Fruit fly (Drosophila melanogaster): ENCODE data around the gene Chrac-14.

dm6 chr2L:8477971-8478370 lies 40.8 kb downstream of the Chrac-14 start:
- no peak for TF ChIP-seq OdsH (GFP tag; optimal IDR thresholded peaks at IDR 0.05)
- no peak for TF ChIP-seq Sp1 (GFP tag; optimal IDR thresholded peaks at IDR 0.05)
- TF ChIP-seq Myc (optimal IDR thresholded peaks at IDR 0.05) = peak; percentile 74
- no peak for TF ChIP-seq Dfd (GFP tag; optimal IDR thresholded peaks at IDR 0.05)
- TF ChIP-seq sage (GFP tag; optimal IDR thresholded peaks at IDR 0.05) = no peak
- no peak for TF ChIP-seq lola (GFP tag; optimal IDR thresholded peaks at IDR 0.05)
- TF ChIP-seq usp (GFP tag; optimal IDR thresholded peaks at IDR 0.05) = no peak
- TF ChIP-seq pan (optimal IDR thresholded peaks at IDR 0.05) = no peak
- TF ChIP-seq jim (GFP tag; optimal IDR thresholded peaks at IDR 0.05) = no peak
- peak; percentile 83 for TF ChIP-seq N (GFP tag; optimal IDR thresholded peaks at IDR 0.05)
- TF ChIP-seq brk (GFP tag; optimal IDR thresholded peaks at IDR 0.05) = no peak
- no peak for TF ChIP-seq Vsx2 (GFP tag; optimal IDR thresholded peaks at IDR 0.05; ENCODE audit: partially characterized antibody)
- no peak for TF ChIP-seq psq (GFP tag; optimal IDR thresholded peaks at IDR 0.05)
